Worm (Caenorhabditis elegans): ENCODE results near the gene dyf-4.
A peak's percentile ranks its signal among the peaks of the same experiment; 100 is the strongest.

dyf-4 gene

DNA sequence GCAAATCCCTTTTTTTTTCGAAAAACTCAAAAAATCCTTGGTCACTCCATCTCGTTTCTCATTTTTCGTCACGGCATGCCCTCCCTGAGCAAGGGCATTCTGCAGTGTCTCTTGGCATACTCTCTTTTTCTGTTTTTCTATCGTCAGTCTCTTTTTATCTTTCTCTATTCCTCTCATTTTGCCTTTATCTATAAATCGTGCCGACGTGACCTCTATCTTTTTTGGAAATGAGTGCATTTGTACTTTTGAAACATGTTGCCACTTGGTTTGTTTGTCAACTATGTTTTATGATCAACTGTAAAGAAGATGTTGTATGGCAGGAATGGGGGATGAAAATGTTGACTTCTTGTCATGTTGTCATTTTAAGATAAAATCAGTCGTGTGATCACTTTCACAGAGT is 3.4 kb upstream of the dyf-4 start:
- TF ChIP-seq ztf-4 (tag; optimal IDR thresholded peaks at IDR 0.05) (no peak), nhr-76 (tag; optimal IDR thresholded peaks at IDR 0.05) (no peak), nhr-90 (tag; optimal IDR thresholded peaks at IDR 0.05; ENCODE audit: poor library complexity) (no peak), elt-2 (tag; optimal IDR thresholded peaks at IDR 0.05) (peak; percentile 13), nhr-85 (tag) (peak; percentile 91), unc-86 (tag; optimal IDR thresholded peaks at IDR 0.05) (no peak), ceh-8 (GFP tag; optimal IDR thresholded peaks at IDR 0.05) (no peak), grh-1 (GFP tag; IDR thresholded peaks at IDR 0.05) (0 out of 2 replicates have a peak, but pooled peaks have one; percentile 26), lir-3 (tag; optimal IDR thresholded peaks at IDR 0.05; ENCODE audit: poor library complexity) (no peak), unc-98 (GFP tag; IDR thresholded peaks at IDR 0.05) (no peak), lin-35 (GFP tag; optimal IDR thresholded peaks at IDR 0.05) (peak in 1 of 2 experiments; percentile 31), alr-1 (tag; optimal IDR thresholded peaks at IDR 0.05; ENCODE audit: borderline replicate concordance) (no peak), efl-3 (GFP tag; optimal IDR thresholded peaks at IDR 0.05) (no peak), rnt-1 (tag; optimal IDR thresholded peaks at IDR 0.05) (peak; percentile 36), aly-2 (tag; optimal IDR thresholded peaks at IDR 0.05) (no peak), elt-3 (tag; optimal IDR thresholded peaks at IDR 0.05) (no peak), nhr-77 (tag; optimal IDR thresholded peaks at IDR 0.05) (peak; percentile 32), zag-1 (tag; optimal IDR thresholded peaks at IDR 0.05) (no peak), dsc-1 (tag; optimal IDR thresholded peaks at IDR 0.05) (no peak), egl-27 (tag; optimal IDR thresholded peaks at IDR 0.05) (peak in 1 of 2 experiments; percentile 65), mab-9 (GFP tag; IDR thresholded peaks at IDR 0.05) (no peak), fkh-8 (tag; optimal IDR thresholded peaks at IDR 0.05) (peak; percentile 12), ces-1 (GFP tag; optimal IDR thresholded peaks at IDR 0.05) (no peak), C04F5.9 (tag; optimal IDR thresholded peaks at IDR 0.05) (no peak), pqm-1 (tag; optimal IDR thresholded peaks at IDR 0.05) (no peak), lin-15B (tag; optimal IDR thresholded peaks at IDR 0.05) (no peak), snpc-4 (tag; optimal IDR thresholded peaks at IDR 0.05) (no peak), hlh-17 (GFP tag; optimal IDR thresholded peaks at IDR 0.05; ENCODE audit: borderline replicate concordance) (no peak), ceh-88 (GFP tag; IDR thresholded peaks at IDR 0.05) (no peak), skn-1 (tag; optimal IDR thresholded peaks at IDR 0.05) (no peak), vab-15 (tag; optimal IDR thresholded peaks at IDR 0.05) (no peak), fkh-10 (GFP tag; optimal IDR thresholded peaks at IDR 0.05) (peak; percentile 6), fos-1 (tag; optimal IDR thresholded peaks at IDR 0.05) (no peak), fkh-4 (tag; optimal IDR thresholded peaks at IDR 0.05; ENCODE audit: borderline replicate concordance) (no peak), sox-4 (tag; optimal IDR thresholded peaks at IDR 0.05) (no peak), F16B12.6 (tag; optimal IDR thresholded peaks at IDR 0.05) (no peak), nhr-47 (tag; optimal IDR thresholded peaks at IDR 0.05) (peak; percentile 54), mdl-1 (tag; optimal IDR thresholded peaks at IDR 0.05) (no peak), ceh-90 (tag; optimal IDR thresholded peaks at IDR 0.05) (no peak), egl-13 (tag; optimal IDR thresholded peaks at IDR 0.05) (no peak), nhr-84 (tag; optimal IDR thresholded peaks at IDR 0.05) (no peak), zip-4 (GFP tag; optimal IDR thresholded peaks at IDR 0.05) (no peak), tlp-1 (tag; optimal IDR thresholded peaks at IDR 0.05) (no peak), nhr-71 (tag; optimal IDR thresholded peaks at IDR 0.05) (peak; percentile 77), unc-30 (tag; optimal IDR thresholded peaks at IDR 0.05) (no peak), C16A3.4 (tag; optimal IDR thresholded peaks at IDR 0.05) (no peak), blmp-1 (tag; optimal IDR thresholded peaks at IDR 0.05) (peak; percentile 9), ceh-82 (tag; optimal IDR thresholded peaks at IDR 0.05) (peak in 1 of 3 experiments; percentile 48), efl-1 (optimal IDR thresholded peaks at IDR 0.05) (peak; percentile 47 to 60), efl-1 (GFP tag; optimal IDR thresholded peaks at IDR 0.05 in 1 of 2) (peak in 1 of 2 experiments; percentile 92), lin-14 (GFP tag; optimal IDR thresholded peaks at IDR 0.05) (peak; percentile 90), tbx-2 (tag; optimal IDR thresholded peaks at IDR 0.05) (peak; percentile 50), hlh-4 (tag; optimal IDR thresholded peaks at IDR 0.05) (no peak), sptf-1 (tag; optimal IDR thresholded peaks at IDR 0.05) (no peak)
